Fruit fly (Drosophila melanogaster) whole organism, embryonic: ENCODE measurements around the gene CG33120.

ENCODE experiments used
- Abd-B ChIP-seq: fragments of 200-800 bp; sonication (Bioruptor generic); optimal IDR thresholded peaks from 2 replicates; lab custom pipeline; 2018; ENCODE audit warnings: missing biosample characterization, mild to moderate bottlenecking, missing genetic modification characterization, moderate library complexity
- Atf3 ChIP-seq: fragments of 200-800 bp; sonication (Bioruptor generic); optimal IDR thresholded peaks from 3 replicates; lab custom pipeline; 2016; ENCODE audit warnings: missing biosample characterization, missing genetic modification characterization
- CG10147 ChIP-seq: fragments of 200-800 bp; sonication (Bioruptor generic); optimal IDR thresholded peaks from 2 replicates; lab custom pipeline; 2019; ENCODE audit warnings: missing biosample characterization, mild to moderate bottlenecking, missing genetic modification characterization, moderate library complexity
- CG12659 ChIP-seq: fragments of 200-800 bp; sonication (Bioruptor generic); optimal IDR thresholded peaks from 3 replicates; lab custom pipeline; 2017; ENCODE audit warnings: mild to moderate bottlenecking, missing biosample characterization, missing genetic modification reagents, missing genetic modification characterization
- CG13296 ChIP-seq: fragments of 200-800 bp; sonication (Bioruptor generic); optimal IDR thresholded peaks from 3 replicates; lab custom pipeline; 2018; ENCODE audit warnings: missing biosample characterization, mild to moderate bottlenecking, missing genetic modification characterization
- CG14050 ChIP-seq: fragments of 200-800 bp; sonication (Bioruptor generic); IDR thresholded peaks from 3 replicates; pipeline ENCODE4 v1.3.6; 2022; ENCODE audit warnings: missing biosample characterization, missing genetic modification characterization
- CG15073 ChIP-seq: fragments of 200-800 bp; sonication (Bioruptor generic); optimal IDR thresholded peaks from 2 replicates; lab custom pipeline; 2016; ENCODE audit warnings: missing biosample characterization, missing genetic modification characterization
- CG1529 ChIP-seq: fragments of 200-800 bp; sonication (Bioruptor generic); optimal IDR thresholded peaks from 3 replicates; lab custom pipeline; 2018; ENCODE audit warnings: missing biosample characterization, missing genetic modification characterization
- CG17385 ChIP-seq: fragments of 200-800 bp; sonication (Bioruptor generic); optimal IDR thresholded peaks from 3 replicates; lab custom pipeline; 2018; ENCODE audit warnings: missing biosample characterization, mild to moderate bottlenecking, missing genetic modification characterization
- CG18599 ChIP-seq: fragments of 200-800 bp; sonication (Bioruptor generic); optimal IDR thresholded peaks from 3 replicates; lab custom pipeline; 2017; ENCODE audit warnings: missing biosample characterization, missing genetic modification characterization, mild to moderate bottlenecking, moderate library complexity, missing genetic modification reagents
- CG2889 ChIP-seq: fragments of 200-800 bp; sonication (Bioruptor generic); IDR thresholded peaks from 3 replicates; pipeline ENCODE4 v1.3.6; 2022; ENCODE audit warnings: missing biosample characterization, missing genetic modification characterization
- CG31224 ChIP-seq: fragments of 200-800 bp; sonication (Bioruptor generic); IDR thresholded peaks from 2 replicates; pipeline ENCODE4 v1.3.6; 2022; ENCODE audit warnings: missing biosample characterization, missing genetic modification characterization
- CG3281 ChIP-seq: fragments of 200-800 bp; sonication (Bioruptor generic); optimal IDR thresholded peaks from 3 replicates; lab custom pipeline; 2017; ENCODE audit warnings: missing biosample characterization, mild to moderate bottlenecking, missing genetic modification characterization
- CG34224 ChIP-seq: fragments of 200-800 bp; sonication (Bioruptor generic); IDR thresholded peaks from 3 replicates; pipeline ENCODE4 v1.3.6; 2022; ENCODE audit warnings: missing biosample characterization, missing genetic modification characterization; ENCODE audit not compliant: partially characterized antibody
- CG4730 ChIP-seq: fragments of 200-800 bp; sonication (Bioruptor generic); IDR thresholded peaks from 2 replicates; pipeline ENCODE4 v1.3.6; 2022; ENCODE audit warnings: missing biosample characterization, missing genetic modification characterization
- CG5245 ChIP-seq: fragments of 200-800 bp; sonication (Bioruptor generic); optimal IDR thresholded peaks from 3 replicates; lab custom pipeline; 2016; ENCODE audit warnings: missing biosample characterization, missing genetic modification characterization
- CG6765 ChIP-seq: fragments of 200-800 bp; sonication (Bioruptor generic); optimal IDR thresholded peaks from 3 replicates; lab custom pipeline; 2017; ENCODE audit warnings: missing biosample characterization, mild to moderate bottlenecking, missing genetic modification characterization
- CG7839 ChIP-seq: fragments of 200-800 bp; sonication (Bioruptor generic); optimal IDR thresholded peaks from 3 replicates; lab custom pipeline; 2018; ENCODE audit warnings: missing biosample characterization, mild to moderate bottlenecking, missing genetic modification characterization, moderate library complexity
- CG7928 ChIP-seq: fragments of 200-800 bp; sonication (Bioruptor generic); optimal IDR thresholded peaks from 2 replicates; lab custom pipeline; 2017; ENCODE audit warnings: missing biosample characterization, mild to moderate bottlenecking, missing genetic modification characterization
- CG8089 ChIP-seq: fragments of 200-800 bp; sonication (Bioruptor generic); optimal IDR thresholded peaks from 3 replicates; lab custom pipeline; 2016; ENCODE audit warnings: missing biosample characterization, missing genetic modification characterization
- CoRest ChIP-seq: fragments of 200-800 bp; sonication (Bioruptor generic); optimal IDR thresholded peaks from 3 replicates; lab custom pipeline; 2018; ENCODE audit warnings: missing biosample characterization, mild to moderate bottlenecking, missing genetic modification characterization, moderate library complexity
- Dfd ChIP-seq, 2 experiments: fragments of >200 bp; optimal IDR thresholded peaks; 2 replicates each; lab custom pipeline; 2017; ENCODE audit warnings: missing biosample characterization in 2 of 2, missing genetic modification characterization in 2 of 2
- ERR ChIP-seq: fragments of 200-800 bp; sonication (Bioruptor generic); optimal IDR thresholded peaks from 2 replicates; lab custom pipeline; 2016; ENCODE audit warnings: missing biosample characterization, missing genetic modification characterization
- H15 ChIP-seq: fragments of 200-800 bp; sonication (Bioruptor generic); IDR thresholded peaks from 3 replicates; pipeline ENCODE4 v1.3.6; 2022; ENCODE audit warnings: missing biosample characterization, missing genetic modification characterization
- Hr51 ChIP-seq, 2 experiments: fragments of 200-800 bp; sonication (Bioruptor generic); optimal IDR thresholded peaks; 2 replicates in 1 of 2; 3 replicates in 1 of 2; lab custom pipeline; 2016 to 2018; ENCODE audit warnings: missing biosample characterization in 2 of 2, missing genetic modification characterization in 2 of 2, mild to moderate bottlenecking in 1 of 2, moderate library complexity in 1 of 2
- Mad ChIP-seq: fragments of 200-800 bp; sonication (Bioruptor generic); optimal IDR thresholded peaks from 2 replicates; lab custom pipeline; 2016; ENCODE audit warnings: missing biosample characterization, missing genetic modification characterization
- Scr ChIP-seq: fragments of 200-800 bp; sonication (Bioruptor generic); IDR thresholded peaks from 2 replicates; pipeline ENCODE4 v1.3.6; 2022; ENCODE audit warnings: missing biosample characterization, missing genetic modification characterization; ENCODE audit not compliant: partially characterized antibody
- Sox102F ChIP-seq: fragments of 200-800 bp; sonication (Bioruptor generic); optimal IDR thresholded peaks from 2 replicates; lab custom pipeline; 2018; ENCODE audit warnings: missing biosample characterization, mild to moderate bottlenecking, missing genetic modification characterization, moderate library complexity
- Sry-β ChIP-seq: fragments of 200-800 bp; sonication (Bioruptor generic); optimal IDR thresholded peaks from 2 replicates; lab custom pipeline; 2018; ENCODE audit warnings: missing biosample characterization, mild to moderate bottlenecking, missing genetic modification characterization, moderate library complexity
- Xrp1 ChIP-seq: fragments of 200-800 bp; sonication (Bioruptor generic); IDR thresholded peaks from 2 replicates; pipeline ENCODE4 v1.3.6; 2022; ENCODE audit warnings: missing biosample characterization, missing genetic modification characterization
- bab2 ChIP-seq: fragments of 200-800 bp; sonication (Bioruptor generic); optimal IDR thresholded peaks from 2 replicates; lab custom pipeline; 2016; ENCODE audit warnings: missing biosample characterization, missing genetic modification characterization
- cas ChIP-seq: fragments of 200-800 bp; sonication (Bioruptor generic); IDR thresholded peaks from 2 replicates; pipeline ENCODE4 v1.3.6; 2022; ENCODE audit warnings: missing biosample characterization, missing genetic modification characterization
- cg ChIP-seq: fragments of 200-800 bp; sonication (Bioruptor generic); optimal IDR thresholded peaks from 3 replicates; lab custom pipeline; 2019; ENCODE audit warnings: missing biosample characterization, mild to moderate bottlenecking, missing genetic modification characterization, moderate library complexity
- chinmo ChIP-seq: fragments of 200-800 bp; sonication (Bioruptor generic); IDR thresholded peaks from 4 replicates; pipeline ENCODE4 v1.3.6; 2022; ENCODE audit warnings: missing biosample characterization, missing genetic modification characterization; ENCODE audit not compliant: partially characterized antibody
- danr ChIP-seq: fragments of 200-800 bp; sonication (Bioruptor generic); IDR thresholded peaks from 2 replicates; pipeline ENCODE4 v1.3.6; 2022; ENCODE audit warnings: missing biosample characterization, missing genetic modification characterization
- dm ChIP-seq: fragments of 200-800 bp; sonication (Bioruptor generic); optimal IDR thresholded peaks from 3 replicates; lab custom pipeline; 2016; ENCODE audit warnings: missing biosample characterization, missing genetic modification characterization
- dysf ChIP-seq: fragments of 200-800 bp; sonication (Bioruptor generic); IDR thresholded peaks from 3 replicates; pipeline ENCODE4 v1.3.6; 2022; ENCODE audit warnings: missing biosample characterization, missing genetic modification characterization
- eyg ChIP-seq: fragments of 200-800 bp; sonication (Bioruptor generic); optimal IDR thresholded peaks from 3 replicates; lab custom pipeline; 2016; ENCODE audit warnings: missing biosample characterization, missing genetic modification characterization
- fd96Cb ChIP-seq: fragments of 200-800 bp; sonication (Bioruptor generic); optimal IDR thresholded peaks from 2 replicates; lab custom pipeline; 2018; ENCODE audit warnings: missing biosample characterization, mild to moderate bottlenecking, missing genetic modification characterization, moderate library complexity
- gfzf ChIP-seq: fragments of 200-800 bp; sonication (Bioruptor generic); optimal IDR thresholded peaks from 2 replicates; lab custom pipeline; 2016; ENCODE audit warnings: missing biosample characterization, mild to moderate bottlenecking, missing genetic modification characterization, moderate library complexity
- h ChIP-seq: fragments of >200 bp; optimal IDR thresholded peaks from 2 replicates; lab custom pipeline; 2017
- hth ChIP-seq: fragments of >200 bp; optimal IDR thresholded peaks from 2 replicates; lab custom pipeline; 2017; ENCODE audit warnings: inconsistent platforms
- lmd ChIP-seq: fragments of 200-800 bp; sonication (Bioruptor generic); IDR thresholded peaks from 2 replicates; pipeline ENCODE4 v1.3.6; 2022; ENCODE audit warnings: missing biosample characterization, missing genetic modification characterization
- luna ChIP-seq: fragments of 200-800 bp; sonication (Bioruptor generic); optimal IDR thresholded peaks from 2 replicates; lab custom pipeline; 2016; ENCODE audit warnings: missing biosample characterization, missing genetic modification characterization
- pnt ChIP-seq: fragments of 200-800 bp; sonication (Bioruptor generic); optimal IDR thresholded peaks from 3 replicates; lab custom pipeline; 2016; ENCODE audit warnings: missing biosample characterization, missing genetic modification characterization
- sisA ChIP-seq: fragments of 200-800 bp; sonication (Bioruptor generic); IDR thresholded peaks from 2 replicates; pipeline ENCODE4 v1.3.6; 2022; ENCODE audit warnings: missing biosample characterization, missing genetic modification characterization
- sob ChIP-seq: fragments of 200-800 bp; sonication (Bioruptor generic); IDR thresholded peaks from 2 replicates; pipeline ENCODE4 v1.3.6; 2022; ENCODE audit warnings: missing biosample characterization, missing genetic modification characterization
- tap ChIP-seq: fragments of 200-800 bp; optimal IDR thresholded peaks from 3 replicates; lab custom pipeline; 2019; ENCODE audit warnings: missing biosample characterization, mild to moderate bottlenecking, missing genetic modification characterization, moderate library complexity
- tin ChIP-seq: fragments of 200-800 bp; sonication (Bioruptor generic); optimal IDR thresholded peaks from 3 replicates; lab custom pipeline; 2016; ENCODE audit warnings: missing biosample characterization, missing genetic modification characterization
- wor ChIP-seq: fragments of 200-800 bp; sonication (Bioruptor generic); IDR thresholded peaks from 2 replicates; pipeline ENCODE4 v1.3.6; 2022; ENCODE audit warnings: missing biosample characterization, missing genetic modification characterization
- zfh2 ChIP-seq: fragments of 200-800 bp; sonication (Bioruptor generic); optimal IDR thresholded peaks from 2 replicates; lab custom pipeline; 2016; ENCODE audit warnings: missing biosample characterization, missing genetic modification characterization

CG33120 gene

DNA sequence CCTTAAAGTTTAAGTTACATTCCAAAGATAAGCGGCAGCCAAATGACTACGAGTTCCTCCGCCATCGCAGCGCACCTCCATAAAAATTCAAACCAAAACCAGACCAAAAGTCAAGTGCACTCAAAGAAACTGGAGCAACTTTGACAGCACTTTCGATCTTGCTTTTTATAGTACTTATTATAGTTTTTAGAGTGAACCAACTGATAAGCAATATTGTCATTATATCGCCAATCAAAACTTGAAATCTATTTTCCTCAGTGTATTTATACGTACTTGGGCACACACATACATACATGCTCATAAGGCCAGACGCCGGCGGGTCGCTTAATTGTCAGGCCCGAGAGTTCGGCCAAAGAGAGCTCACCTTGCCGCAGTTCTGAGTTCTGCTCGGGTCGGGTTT, 45.7 kb upstream of the CG33120 start (continued):
- TF ChIP-seq dysf (GFP tag; lab: Robert Waterston, UW) (peak; percentile 68), cas (no peak), lmd (GFP tag; lab: Robert Waterston, UW) (peak; percentile 65), Hr51 (GFP tag; optimal IDR thresholded peaks at IDR 0.05; lab: Kevin White, UChicago) (peak; percentile 20 to 68), sisA (GFP tag; lab: Robert Waterston, UW) (peak; percentile 77), wor (0 out of 2 replicates have a peak, but pooled peaks have one; percentile 36), CG4730 (GFP tag; lab: Robert Waterston, UW) (peak; percentile 61), CG5245 (GFP tag; lab: Kevin White, UChicago) (peak; percentile 73), cg (GFP tag; lab: Kevin White, UChicago) (peak; percentile 50), sob (GFP tag; lab: Robert Waterston, UW) (peak; percentile 55; the same call in 1 of the 2 replicates), CG7928 (GFP tag; lab: Kevin White, UChicago) (no peak), Mad (GFP tag; lab: Kevin White, UChicago) (peak; percentile 67), H15 (peak; percentile 71; the same call in 2 of the 3 replicates), CG14050 (0 out of 3 replicates have a peak, but pooled peaks have one; percentile 28), CG3281 (GFP tag; lab: Kevin White, UChicago) (no peak), Xrp1 (GFP tag; lab: Robert Waterston, UW) (peak; percentile 91), Abd-B (GFP tag; lab: Kevin White, UChicago) (peak; percentile 85), Sry-β (GFP tag; lab: Kevin White, UChicago) (no peak), Scr (GFP tag; lab: Robert Waterston, UW) (no peak), Dfd (GFP tag; optimal IDR thresholded peaks at IDR 0.05; lab: Kevin White, UChicago) (no peak), h (lab: Kevin White, UChicago) (no peak), CG10147 (GFP tag; lab: Kevin White, UChicago) (no peak), Atf3 (GFP tag; lab: Kevin White, UChicago) (peak; percentile 66), CG13296 (no peak), CG17385 (GFP tag; lab: Kevin White, UChicago) (peak; percentile 68), danr (no peak), CG12659 (GFP tag; lab: Kevin White, UChicago) (peak; percentile 42), dm (peak; percentile 35), CoRest (peak; percentile 71), Sox102F (GFP tag; lab: Kevin White, UChicago) (peak; percentile 64), ERR (no peak), CG2889 (GFP tag; lab: Robert Waterston, UW) (peak; percentile 67; the same call in 2 of the 3 replicates), chinmo (GFP tag; lab: Robert Waterston, UW) (no peak), hth (lab: Kevin White, UChicago) (no peak), pnt (GFP tag; lab: Kevin White, UChicago) (peak; percentile 82), tin (GFP tag; lab: Kevin White, UChicago) (peak; percentile 86), gfzf (no peak), CG1529 (peak; percentile 72), CG34224 (no peak), CG6765 (GFP tag; lab: Kevin White, UChicago) (no peak), luna (GFP tag; lab: Kevin White, UChicago) (no peak), bab2 (GFP tag; lab: Kevin White, UChicago) (peak; percentile 75), tap (peak; percentile 64), eyg (GFP tag; lab: Kevin White, UChicago) (peak; percentile 7), fd96Cb (tag; lab: Kevin White, UChicago) (peak; percentile 78), CG8089 (GFP tag; lab: Kevin White, UChicago) (peak; percentile 81), zfh2 (no peak), CG15073 (GFP tag; lab: Kevin White, UChicago) (no peak), CG7839 (tag; lab: Kevin White, UChicago) (peak; percentile 83), CG18599 (GFP tag; lab: Kevin White, UChicago) (peak; percentile 49), CG31224 (GFP tag; lab: Robert Waterston, UW) (no peak)
